Worm (Caenorhabditis elegans) whole organism, midembryonic: ENCODE measurements around the gene lgc-9.

ENCODE experiments used
- T22C8.4 ChIP-seq: fragments of 200-800 bp; sonication (Bioruptor generic); IDR thresholded peaks from 2 replicates; pipeline ENCODE4 v1.3.6; 2022; ENCODE audit warnings: missing genetic modification characterization, missing compliant biosample characterization
- cog-1 ChIP-seq: sonication (generic microtip); optimal IDR thresholded peaks from 2 replicates; lab custom pipeline; 2016; ENCODE audit warnings: missing genetic modification characterization, missing compliant biosample characterization
- flt-1 ChIP-seq: fragments of 200-800 bp; sonication (Bioruptor generic); IDR thresholded peaks from 2 replicates; pipeline ENCODE4 v1.3.6; 2022; ENCODE audit warnings: missing genetic modification characterization, missing compliant biosample characterization
- klf-2 ChIP-seq: fragments of 200-800 bp; sonication (Bioruptor generic); conservative IDR thresholded peaks from 2 replicates; pipeline ENCODE4 v1.3.6; 2022; ENCODE audit warnings: missing genetic modification reagents, missing genetic modification characterization, missing compliant biosample characterization
- med-1 ChIP-seq: sonication (generic microtip); optimal IDR thresholded peaks from 2 replicates; lab custom pipeline; 2017; ENCODE audit warnings: missing genetic modification characterization, mild to moderate bottlenecking, missing compliant biosample characterization, antibody characterized with exemption, missing genetic modification reagents; ENCODE audit not compliant: insufficient read depth
- ref-1 ChIP-seq: fragments of 200-800 bp; sonication (Bioruptor generic); conservative IDR thresholded peaks from 2 replicates; pipeline ENCODE4 v1.3.6; 2022; ENCODE audit warnings: missing genetic modification reagents, missing genetic modification characterization, missing compliant biosample characterization
- tab-1 ChIP-seq: fragments of 200-800 bp; sonication (Bioruptor generic); IDR thresholded peaks from 2 replicates; pipeline ENCODE4 v1.3.6; 2022; ENCODE audit warnings: missing genetic modification characterization, missing compliant biosample characterization
- ztf-23 ChIP-seq: fragments of 200-800 bp; sonication (Bioruptor generic); IDR thresholded peaks from 2 replicates; pipeline ENCODE4 v1.3.6; 2022; ENCODE audit warnings: missing genetic modification reagents, missing genetic modification characterization, missing compliant biosample characterization
- ztf-29 ChIP-seq: fragments of 200-800 bp; sonication (Bioruptor generic); IDR thresholded peaks from 2 replicates; pipeline ENCODE4 v1.3.6; 2022; ENCODE audit warnings: missing genetic modification reagents, missing genetic modification characterization, missing compliant biosample characterization

DNA sequence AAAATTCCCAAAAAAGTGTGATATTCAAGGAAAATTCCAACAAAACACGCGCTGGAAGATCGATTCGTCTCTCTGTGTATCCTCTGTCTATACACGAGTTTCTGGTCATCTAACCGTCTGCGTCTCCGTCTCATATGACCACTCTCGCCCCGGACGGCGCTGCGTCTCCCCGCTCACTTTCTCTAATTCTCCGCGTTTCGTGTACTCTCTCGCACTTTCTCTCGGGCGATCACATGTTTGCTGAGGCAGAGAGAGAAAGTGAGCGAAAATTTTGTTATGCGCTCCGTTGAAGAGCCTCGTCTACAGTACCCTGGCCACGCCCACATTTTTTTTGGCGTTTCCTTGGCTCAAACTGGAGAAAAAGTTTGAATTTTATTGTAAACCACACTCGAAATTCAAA, 30.9 kb upstream of the lgc-9 start:
- TF ChIP-seq ztf-23 (GFP tag; lab: Robert Waterston, UW) (no peak), klf-2 (GFP tag; lab: Robert Waterston, UW) (no peak), med-1 (GFP tag; lab: Kevin White, UChicago) (no peak), tab-1 (GFP tag; lab: Robert Waterston, UW) (no peak), cog-1 (peak; percentile 62), ztf-29 (GFP tag; lab: Robert Waterston, UW) (no peak), flt-1 (GFP tag; lab: Robert Waterston, UW) (no peak), T22C8.4 (no peak), ref-1 (GFP tag; lab: Robert Waterston, UW) (no peak)
